Fruit fly (Drosophila melanogaster) whole organism, adult: ENCODE results near the gene CG14326.
A peak's percentile ranks its signal among the peaks of the same experiment; 100 is the strongest.

Source experiments
- CG11617 ChIP-seq: fragments of 200-800 bp; sonication (Bioruptor generic); optimal IDR thresholded peaks from 2 replicates; lab custom pipeline; 2017; ENCODE audit warnings: mild to moderate bottlenecking, missing biosample characterization, missing genetic modification reagents, missing genetic modification characterization
- CG12768 ChIP-seq: fragments of 200-800 bp; sonication (Bioruptor generic); optimal IDR thresholded peaks from 2 replicates; lab custom pipeline; 2017; ENCODE audit warnings: missing biosample characterization, missing genetic modification characterization, mild to moderate bottlenecking, moderate library complexity, missing genetic modification reagents
- CG14711 ChIP-seq: fragments of 200-800 bp; sonication (Bioruptor generic); optimal IDR thresholded peaks from 2 replicates; lab custom pipeline; 2018; ENCODE audit warnings: missing biosample characterization, mild to moderate bottlenecking, missing genetic modification characterization, moderate library complexity
- CG1620 ChIP-seq: fragments of 200-800 bp; sonication (Bioruptor generic); optimal IDR thresholded peaks from 2 replicates; lab custom pipeline; 2016; ENCODE audit warnings: missing biosample characterization, missing genetic modification characterization
- CG33017 ChIP-seq: fragments of 200-800 bp; sonication (Bioruptor generic); optimal IDR thresholded peaks from 2 replicates; lab custom pipeline; 2018; ENCODE audit warnings: missing biosample characterization, mild to moderate bottlenecking, missing genetic modification characterization, moderate library complexity
- CG5204 ChIP-seq: fragments of 200-800 bp; sonication (Bioruptor generic); optimal IDR thresholded peaks from 2 replicates; lab custom pipeline; 2016; ENCODE audit warnings: missing biosample characterization, missing genetic modification characterization
- CG7045 ChIP-seq: fragments of 200-800 bp; sonication (Bioruptor generic); optimal IDR thresholded peaks from 2 replicates; lab custom pipeline; 2017; ENCODE audit warnings: missing biosample characterization, mild to moderate bottlenecking, missing genetic modification characterization
- CG7101 ChIP-seq: fragments of 200-800 bp; sonication (Bioruptor generic); optimal IDR thresholded peaks from 2 replicates; lab custom pipeline; 2018; ENCODE audit warnings: missing biosample characterization, mild to moderate bottlenecking, missing genetic modification characterization, moderate library complexity
- Clk ChIP-seq: fragments of 200-800 bp; sonication (Bioruptor generic); optimal IDR thresholded peaks from 2 replicates; lab custom pipeline; 2017; ENCODE audit warnings: missing biosample characterization, missing genetic modification characterization
- Crg-1 ChIP-seq: fragments of 200-800 bp; sonication (Bioruptor generic); optimal IDR thresholded peaks from 2 replicates; lab custom pipeline; 2016; ENCODE audit warnings: missing biosample characterization, missing genetic modification characterization
- Hr96 ChIP-seq: fragments of 200-800 bp; sonication (Bioruptor generic); optimal IDR thresholded peaks from 2 replicates; lab custom pipeline; 2016; ENCODE audit warnings: missing biosample characterization, missing genetic modification characterization
- Mnt ChIP-seq: fragments of 200-800 bp; sonication (Bioruptor generic); optimal IDR thresholded peaks from 2 replicates; lab custom pipeline; 2016; ENCODE audit warnings: missing biosample characterization, mild to moderate bottlenecking, missing genetic modification characterization
- bab1 ChIP-seq: fragments of 200-800 bp; sonication (Bioruptor generic); optimal IDR thresholded peaks from 3 replicates; lab custom pipeline; 2019; ENCODE audit warnings: missing biosample characterization, mild to moderate bottlenecking, missing genetic modification characterization, moderate library complexity
- cic ChIP-seq: fragments of 200-800 bp; sonication (Bioruptor generic); optimal IDR thresholded peaks from 2 replicates; lab custom pipeline; 2017; ENCODE audit warnings: missing biosample characterization, mild to moderate bottlenecking, missing genetic modification characterization, moderate library complexity
- cnc ChIP-seq, 2 experiments: fragments of >200 bp; optimal IDR thresholded peaks; 2 replicates each; lab custom pipeline; 2017
- kay ChIP-seq: fragments of 200-800 bp; sonication (Bioruptor generic); peaks from one replicate; lab custom pipeline; 2016; ENCODE audit warnings: missing biosample characterization, missing genetic modification characterization, borderline replicate concordance
- ovo ChIP-seq: fragments of 200-800 bp; sonication (Bioruptor generic); optimal IDR thresholded peaks from 2 replicates; lab custom pipeline; 2016; ENCODE audit warnings: missing biosample characterization, missing genetic modification characterization
- pad ChIP-seq: fragments of 200-800 bp; sonication (Bioruptor generic); optimal IDR thresholded peaks from 3 replicates; lab custom pipeline; 2017; ENCODE audit warnings: missing biosample characterization, missing genetic modification characterization, mild to moderate bottlenecking, moderate library complexity, missing genetic modification reagents
- tj ChIP-seq: fragments of 200-800 bp; sonication (Bioruptor generic); optimal IDR thresholded peaks from 3 replicates; lab custom pipeline; 2017; ENCODE audit warnings: missing biosample characterization, mild to moderate bottlenecking, missing genetic modification characterization, moderate library complexity
- toe ChIP-seq: fragments of 200-800 bp; sonication (Bioruptor generic); optimal IDR thresholded peaks from 2 replicates; lab custom pipeline; 2016; ENCODE audit warnings: missing biosample characterization, missing genetic modification characterization

Gene CG14326

DNA sequence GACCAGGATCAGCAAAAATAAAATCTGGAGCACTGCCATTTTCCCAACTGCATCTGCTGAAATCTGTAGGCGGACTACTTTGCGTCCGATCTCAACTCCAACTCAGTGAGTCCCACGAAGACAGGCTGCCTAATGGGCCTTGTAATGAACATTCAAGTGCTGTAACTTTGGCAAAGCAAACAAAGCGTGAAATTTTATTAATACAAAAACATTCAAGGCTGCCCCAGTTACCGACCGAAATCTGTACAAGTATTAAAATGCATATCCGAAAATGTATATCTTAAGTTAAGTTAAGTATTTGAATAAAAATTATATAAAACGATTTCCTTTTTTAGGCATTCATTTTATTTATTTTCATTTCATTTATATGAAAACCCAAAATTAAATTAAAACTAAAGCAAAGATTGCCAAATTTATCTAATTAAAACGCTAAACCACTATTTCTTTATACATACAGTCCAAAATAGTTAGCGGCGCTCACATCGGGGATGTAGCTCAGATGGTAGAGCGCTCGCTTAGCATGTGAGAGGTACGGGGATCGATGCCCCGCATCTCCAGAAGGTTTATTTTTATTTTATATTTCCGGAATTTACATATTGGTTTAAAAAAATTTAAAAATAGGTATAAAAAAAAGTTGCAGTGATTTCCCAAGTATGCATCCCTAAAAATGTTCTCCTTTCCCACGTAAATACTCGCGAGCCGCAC lies 3.3 kb downstream of the CG14326 start, which contains the start of gene CG14323:
Gene CG14323, minus strand, starts transcription at position 51 of the 705 bp plus-strand sequence.
- peak; percentile 26 for TF ChIP-seq bab1 (GFP tag; lab: Kevin White, UChicago)
- no peak for TF ChIP-seq Crg-1

DNA sequence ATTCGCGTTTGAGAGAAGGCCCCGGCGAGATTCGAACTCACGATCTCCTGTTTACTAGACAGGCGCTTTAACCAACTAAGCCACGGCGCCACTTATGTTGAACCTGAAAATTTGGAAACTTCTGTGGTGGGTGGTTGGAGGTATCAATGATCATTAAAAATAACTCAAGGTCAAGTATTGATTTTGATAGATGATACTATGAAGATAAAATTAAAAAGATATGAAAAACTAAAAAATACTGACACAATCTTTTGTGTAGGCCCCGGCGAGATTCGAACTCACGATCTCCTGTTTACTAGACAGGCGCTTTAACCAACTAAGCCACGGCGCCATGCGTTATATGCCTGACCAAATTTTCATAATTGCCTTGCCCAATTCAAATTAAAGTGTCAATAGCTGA lies 5.6 kb downstream of the CG14326 start:
- no peak for TF ChIP-seq Mnt (GFP tag; lab: Kevin White, UChicago)
- TF ChIP-seq CG12768: no peak
- no peak for TF ChIP-seq Crg-1
- no peak for TF ChIP-seq Hr96 (GFP tag; lab: Kevin White, UChicago)
- no peak for TF ChIP-seq CG11617 (GFP tag; lab: Kevin White, UChicago)
- no peak for TF ChIP-seq CG7045 (GFP tag; lab: Kevin White, UChicago)
- TF ChIP-seq tj (GFP tag; lab: Kevin White, UChicago): no peak
- TF ChIP-seq kay (GFP tag; lab: Kevin White, UChicago): no peak
- TF ChIP-seq CG5204 (GFP tag; lab: Kevin White, UChicago): no peak
- no peak for TF ChIP-seq CG14711

DNA sequence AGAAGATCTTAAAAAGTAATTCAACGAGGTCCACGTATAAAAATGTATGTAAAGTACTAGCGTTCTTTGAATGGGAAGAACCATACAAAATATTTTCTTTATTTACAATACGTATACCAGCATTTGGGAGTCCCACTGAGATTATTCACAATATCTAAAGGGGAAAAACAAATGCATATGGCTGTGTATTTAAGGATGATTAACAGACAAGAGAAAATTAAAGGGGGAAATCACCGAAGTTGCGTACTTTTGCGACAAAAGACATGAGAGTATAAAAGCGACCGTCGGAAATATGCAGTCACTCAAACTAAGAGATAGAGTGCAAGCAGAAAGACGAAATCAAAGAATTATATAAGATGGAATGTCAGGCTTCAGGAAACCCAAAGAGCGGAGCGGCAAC lies 6.1 kb downstream of the CG14326 start, which contains the start of gene AttD:
Gene AttD, plus strand, starts transcription at position 301 of the 400 bp plus-strand sequence.
- TF ChIP-seq bab1 (GFP tag; lab: Kevin White, UChicago): no peak
- TF ChIP-seq pad (GFP tag; lab: Kevin White, UChicago): no peak
- no peak for TF ChIP-seq toe (GFP tag; lab: Kevin White, UChicago)
- TF ChIP-seq tj (GFP tag; lab: Kevin White, UChicago): no peak
- no peak for TF ChIP-seq cnc (optimal IDR thresholded peaks at IDR 0.05; lab: Kevin White, UChicago)
- TF ChIP-seq CG12768: no peak
- no peak for TF ChIP-seq CG5204 (GFP tag; lab: Kevin White, UChicago)
- TF ChIP-seq Clk (GFP tag; lab: Kevin White, UChicago): no peak
- no peak for TF ChIP-seq Hr96 (GFP tag; lab: Kevin White, UChicago)
- TF ChIP-seq CG33017 (tag; lab: Kevin White, UChicago): no peak

DNA sequence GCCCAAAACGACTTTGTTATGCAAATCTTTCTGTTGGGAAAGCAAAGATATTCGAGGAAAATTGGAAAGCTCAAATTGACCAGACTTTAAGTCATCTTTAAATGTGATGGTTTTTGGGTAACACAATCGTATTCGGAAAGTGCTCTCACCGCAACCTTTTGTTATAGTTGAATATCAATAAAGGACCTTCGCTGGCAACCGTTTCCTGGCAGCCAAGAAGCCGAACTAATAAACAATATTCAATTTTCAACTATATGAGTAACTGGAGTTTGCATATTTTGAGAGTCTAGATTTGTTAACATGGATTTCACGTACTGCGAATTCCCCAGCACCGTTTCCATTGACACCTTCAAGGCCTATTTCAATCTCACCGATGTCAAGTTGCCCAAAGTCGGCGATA lies 7.9 kb downstream of the CG14326 start, which contains the start of gene CG14325:
Gene CG14325, plus strand, starts transcription at position 301 of the 400 bp plus-strand sequence.
- TF ChIP-seq CG12768: no peak
- TF ChIP-seq pad (GFP tag; lab: Kevin White, UChicago): no peak
- no peak for TF ChIP-seq CG11617 (GFP tag; lab: Kevin White, UChicago)
- TF ChIP-seq cnc (optimal IDR thresholded peaks at IDR 0.05; lab: Kevin White, UChicago): no peak
- TF ChIP-seq CG33017 (tag; lab: Kevin White, UChicago): no peak
- TF ChIP-seq kay (GFP tag; lab: Kevin White, UChicago): no peak
- TF ChIP-seq ovo (GFP tag; lab: Kevin White, UChicago): no peak
- TF ChIP-seq tj (GFP tag; lab: Kevin White, UChicago): no peak
- no peak for TF ChIP-seq toe (GFP tag; lab: Kevin White, UChicago)
- no peak for TF ChIP-seq bab1 (GFP tag; lab: Kevin White, UChicago)
- TF ChIP-seq Crg-1: no peak
- no peak for TF ChIP-seq CG7101 (tag; lab: Kevin White, UChicago)
- no peak for TF ChIP-seq cic (GFP tag; lab: Kevin White, UChicago)
- no peak for TF ChIP-seq Clk (GFP tag; lab: Kevin White, UChicago)

DNA sequence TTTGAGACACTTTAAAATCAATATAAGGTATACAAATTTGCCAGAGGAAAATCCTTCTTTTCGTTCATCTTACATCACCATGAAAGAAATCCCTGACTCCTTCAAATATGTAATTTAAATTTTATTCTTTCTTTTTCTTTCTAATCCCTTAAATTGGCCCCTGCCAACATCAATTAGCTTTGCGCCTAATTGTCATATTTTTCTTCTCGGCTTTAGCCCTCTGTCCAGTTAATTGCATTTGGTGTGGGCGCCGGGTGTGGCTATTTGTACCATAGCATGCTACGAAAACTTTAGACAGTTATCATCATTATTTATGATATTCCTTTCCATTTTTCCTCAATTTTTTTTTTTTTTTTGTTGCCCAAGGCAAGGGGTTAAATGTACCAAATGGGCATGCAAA lies 11.5 kb downstream of the CG14326 start, which contains the start of gene CG43175:
Gene CG43175, plus strand, starts transcription at position 301 of the 400 bp plus-strand sequence.
- TF ChIP-seq cic (GFP tag; lab: Kevin White, UChicago): no peak
- no peak for TF ChIP-seq CG1620 (GFP tag; lab: Kevin White, UChicago)
- no peak for TF ChIP-seq Clk (GFP tag; lab: Kevin White, UChicago)
- no peak for TF ChIP-seq ovo (GFP tag; lab: Kevin White, UChicago)
- no peak for TF ChIP-seq CG7101 (tag; lab: Kevin White, UChicago)
- no peak for TF ChIP-seq bab1 (GFP tag; lab: Kevin White, UChicago)
- TF ChIP-seq cnc (optimal IDR thresholded peaks at IDR 0.05; lab: Kevin White, UChicago): no peak
- no peak for TF ChIP-seq Hr96 (GFP tag; lab: Kevin White, UChicago)
- TF ChIP-seq CG12768: no peak
- no peak for TF ChIP-seq CG11617 (GFP tag; lab: Kevin White, UChicago)
- TF ChIP-seq tj (GFP tag; lab: Kevin White, UChicago): no peak
- TF ChIP-seq CG14711: no peak
- no peak for TF ChIP-seq toe (GFP tag; lab: Kevin White, UChicago)
- TF ChIP-seq CG7045 (GFP tag; lab: Kevin White, UChicago): no peak
- TF ChIP-seq Mnt (GFP tag; lab: Kevin White, UChicago): no peak
- no peak for TF ChIP-seq Crg-1

DNA sequence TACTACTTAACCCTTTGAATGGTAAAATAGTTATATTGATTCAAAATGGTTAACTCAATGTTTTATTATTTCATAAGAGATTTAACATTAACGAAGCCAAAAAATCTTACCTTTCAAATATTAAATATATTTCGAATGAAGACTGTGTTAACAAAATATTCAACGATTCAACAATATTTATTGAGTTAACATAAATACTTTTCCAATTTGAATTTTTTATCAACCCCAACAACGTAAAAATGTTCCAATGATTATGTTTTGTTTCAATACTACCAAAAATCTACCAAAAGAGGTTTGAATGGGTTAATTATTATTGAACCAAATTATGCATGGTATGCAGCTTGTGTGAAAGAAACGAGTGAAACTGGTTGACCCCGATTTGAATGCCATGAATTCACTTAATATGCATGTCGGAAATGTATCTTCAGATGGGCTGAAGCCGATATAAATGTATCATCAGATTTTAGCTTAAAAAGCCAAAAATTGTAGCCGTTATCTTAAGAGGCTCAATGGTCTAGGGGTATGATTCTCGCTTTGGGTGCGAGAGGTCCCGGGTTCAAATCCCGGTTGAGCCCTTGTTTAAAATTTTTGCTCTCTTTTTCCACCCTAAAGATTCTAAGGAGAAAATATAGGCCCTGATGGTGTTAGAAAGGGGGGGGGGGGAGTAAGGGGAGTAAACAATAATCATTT lies 12.4 kb downstream of the CG14326 start:
- TF ChIP-seq CG11617 (GFP tag; lab: Kevin White, UChicago): no peak
- no peak for TF ChIP-seq pad (GFP tag; lab: Kevin White, UChicago)
- no peak for TF ChIP-seq toe (GFP tag; lab: Kevin White, UChicago)
- TF ChIP-seq bab1 (GFP tag; lab: Kevin White, UChicago): peak; percentile 40
- peak; percentile 56 for TF ChIP-seq tj (GFP tag; lab: Kevin White, UChicago)
- TF ChIP-seq CG5204 (GFP tag; lab: Kevin White, UChicago): no peak
- TF ChIP-seq CG7101 (tag; lab: Kevin White, UChicago): no peak
- no peak for TF ChIP-seq CG14711
